Fruit fly (Drosophila melanogaster): ENCODE results near the gene Srp9.
A peak's percentile ranks its signal among the peaks of the same experiment; 100 is the strongest.

The Srp9 gene

dm6 chr3L:7943046-7943445, 6.9 kb downstream of the Srp9 start:
- no peak for TF ChIP-seq CG14655 (GFP tag; optimal IDR thresholded peaks at IDR 0.05)
- TF ChIP-seq CG8159 (tag; optimal IDR thresholded peaks at IDR 0.05): no peak
- no peak for TF ChIP-seq CG8301 (tag; optimal IDR thresholded peaks at IDR 0.05)
- no peak for TF ChIP-seq Pif1A (GFP tag; optimal IDR thresholded peaks at IDR 0.05)
- TF ChIP-seq Ets98B (GFP tag; IDR thresholded peaks at IDR 0.05): no peak
- TF ChIP-seq CG4496 (GFP tag; IDR thresholded peaks at IDR 0.05): no peak
- TF ChIP-seq CG34367 (tag; optimal IDR thresholded peaks at IDR 0.05): no peak
- TF ChIP-seq CG12605 (GFP tag; IDR thresholded peaks at IDR 0.05): no peak
- no peak for TF ChIP-seq Snoo (tag; optimal IDR thresholded peaks at IDR 0.05)
- no peak for TF ChIP-seq CG9948 (tag; optimal IDR thresholded peaks at IDR 0.05)
- TF ChIP-seq CG17806 (tag; optimal IDR thresholded peaks at IDR 0.05): no peak

- TF ChIP-seq CG10348 (GFP tag; IDR thresholded peaks at IDR 0.05) (no peak), CG4496 (GFP tag; IDR thresholded peaks at IDR 0.05) (no peak), CG8301 (tag; optimal IDR thresholded peaks at IDR 0.05) (no peak)
These were observed 7.8 kb downstream of the Srp9 start for dm6 chr3L:7943950-7944349.

dm6 chr3L:7946222-7946621, 10.0 kb downstream of the Srp9 start, which contains the start of gene CG43880:
TSS of gene CG43880 (minus strand) at chr3L:7946322.
- TF ChIP-seq CG9948 (tag; optimal IDR thresholded peaks at IDR 0.05) (no peak), Snoo (tag; optimal IDR thresholded peaks at IDR 0.05) (no peak), D1 (tag; optimal IDR thresholded peaks at IDR 0.05) (no peak), Pif1A (GFP tag; optimal IDR thresholded peaks at IDR 0.05) (no peak), CG8301 (tag; optimal IDR thresholded peaks at IDR 0.05) (no peak), CG4496 (GFP tag; IDR thresholded peaks at IDR 0.05) (no peak), CG10348 (GFP tag; IDR thresholded peaks at IDR 0.05) (no peak), Ets98B (GFP tag; IDR thresholded peaks at IDR 0.05) (no peak), rn (GFP tag; IDR thresholded peaks at IDR 0.05) (no peak), gl (tag; optimal IDR thresholded peaks at IDR 0.05) (no peak), fd96Ca (GFP tag; IDR thresholded peaks at IDR 0.05) (no peak)

- no peak for TF ChIP-seq Pif1A (GFP tag; optimal IDR thresholded peaks at IDR 0.05)
- TF ChIP-seq D1 (tag; optimal IDR thresholded peaks at IDR 0.05): peak; percentile 50
- no peak for TF ChIP-seq CG8301 (tag; optimal IDR thresholded peaks at IDR 0.05)
- no peak for TF ChIP-seq CG32121 (GFP tag; IDR thresholded peaks at IDR 0.05)
These were observed 11.7 kb downstream of the Srp9 start, which contains the start of gene exex for dm6 chr3L:7947880-7948286. TSS of gene exex (plus strand) at chr3L:7948186.

dm6 chr3L:7949778-7950177, 13.6 kb downstream of the Srp9 start:
- TF ChIP-seq CG12605 (GFP tag; IDR thresholded peaks at IDR 0.05) (no peak), EcR (GFP tag; optimal IDR thresholded peaks at IDR 0.05) (no peak), CG9948 (tag; optimal IDR thresholded peaks at IDR 0.05) (no peak), Pif1A (GFP tag; optimal IDR thresholded peaks at IDR 0.05) (no peak), CG34367 (tag; optimal IDR thresholded peaks at IDR 0.05) (no peak), CG8301 (tag; optimal IDR thresholded peaks at IDR 0.05) (no peak), CG15710 (tag; optimal IDR thresholded peaks at IDR 0.05) (no peak), rn (GFP tag; IDR thresholded peaks at IDR 0.05) (no peak), CG14655 (GFP tag; optimal IDR thresholded peaks at IDR 0.05) (no peak), D1 (tag; optimal IDR thresholded peaks at IDR 0.05) (no peak), CG13204 (GFP tag; optimal IDR thresholded peaks at IDR 0.05) (no peak)

- no peak for TF ChIP-seq CG17806 (tag; optimal IDR thresholded peaks at IDR 0.05)
- no peak for TF ChIP-seq CG32121 (GFP tag; IDR thresholded peaks at IDR 0.05)
- TF ChIP-seq EcR (GFP tag; optimal IDR thresholded peaks at IDR 0.05): no peak
- no peak for TF ChIP-seq CG4496 (GFP tag; IDR thresholded peaks at IDR 0.05)
- no peak for TF ChIP-seq CG13204 (GFP tag; optimal IDR thresholded peaks at IDR 0.05)
- TF ChIP-seq CG34367 (tag; optimal IDR thresholded peaks at IDR 0.05): no peak
- no peak for TF ChIP-seq D1 (tag; optimal IDR thresholded peaks at IDR 0.05)
- no peak for TF ChIP-seq rn (GFP tag; IDR thresholded peaks at IDR 0.05)
- TF ChIP-seq CG10348 (GFP tag; IDR thresholded peaks at IDR 0.05): no peak
- TF ChIP-seq CG9948 (tag; optimal IDR thresholded peaks at IDR 0.05): no peak
- TF ChIP-seq CG12605 (GFP tag; IDR thresholded peaks at IDR 0.05): no peak
- TF ChIP-seq fd96Ca (GFP tag; IDR thresholded peaks at IDR 0.05): no peak
- TF ChIP-seq CG8159 (tag; optimal IDR thresholded peaks at IDR 0.05): no peak
- no peak for TF ChIP-seq gl (tag; optimal IDR thresholded peaks at IDR 0.05)
- TF ChIP-seq CG8301 (tag; optimal IDR thresholded peaks at IDR 0.05): no peak
- no peak for TF ChIP-seq CG14655 (GFP tag; optimal IDR thresholded peaks at IDR 0.05)
- no peak for TF ChIP-seq Ets98B (GFP tag; IDR thresholded peaks at IDR 0.05)
- no peak for TF ChIP-seq Snoo (tag; optimal IDR thresholded peaks at IDR 0.05)
These were observed 15.7 kb downstream of the Srp9 start for dm6 chr3L:7951841-7952240.

dm6 chr3L:7952560-7952959, 16.4 kb downstream of the Srp9 start:
- TF ChIP-seq CG15710 (tag; optimal IDR thresholded peaks at IDR 0.05) (no peak), Ets98B (GFP tag; IDR thresholded peaks at IDR 0.05) (no peak), CG13204 (GFP tag; optimal IDR thresholded peaks at IDR 0.05) (no peak), CG9948 (tag; optimal IDR thresholded peaks at IDR 0.05) (no peak), D1 (tag; optimal IDR thresholded peaks at IDR 0.05) (no peak)

- TF ChIP-seq CG14655 (GFP tag; optimal IDR thresholded peaks at IDR 0.05) (no peak), CG4496 (GFP tag; IDR thresholded peaks at IDR 0.05) (no peak), D1 (tag; optimal IDR thresholded peaks at IDR 0.05) (no peak), CG32121 (GFP tag; IDR thresholded peaks at IDR 0.05) (no peak), CG8159 (tag; optimal IDR thresholded peaks at IDR 0.05) (no peak), CG10348 (GFP tag; IDR thresholded peaks at IDR 0.05) (no peak), CG17806 (tag; optimal IDR thresholded peaks at IDR 0.05) (no peak), EcR (GFP tag; optimal IDR thresholded peaks at IDR 0.05) (no peak), Ets98B (GFP tag; IDR thresholded peaks at IDR 0.05) (no peak), CG8301 (tag; optimal IDR thresholded peaks at IDR 0.05) (no peak)
These were observed 16.8 kb downstream of the Srp9 start for dm6 chr3L:7952978-7953377.
